Worm (Caenorhabditis elegans) whole organism, early embryonic: Measurements from ENCODE around the gene nhr-119.

Experiments used
- B0310.2 ChIP-seq: sonication (generic microtip); optimal IDR thresholded peaks from 2 replicates; lab custom pipeline; 2016; ENCODE audit warnings: mild to moderate bottlenecking, missing genetic modification characterization, missing compliant biosample characterization
- F13C5.2 ChIP-seq: sonication (generic microtip); optimal IDR thresholded peaks from 2 replicates; lab custom pipeline; 2017; ENCODE audit warnings: mild to moderate bottlenecking, missing genetic modification characterization, inconsistent platforms, missing compliant biosample characterization
- aly-1 ChIP-seq: sonication (generic microtip); optimal IDR thresholded peaks from 2 replicates; lab custom pipeline; 2016; ENCODE audit warnings: missing genetic modification characterization, missing compliant biosample characterization
- ama-1 ChIP-seq: fragments of 150-350 bp; optimal IDR thresholded peaks from 2 replicates; lab custom pipeline; 2014
- ceh-13 ChIP-seq: fragments of 200-800 bp; sonication (Bioruptor generic); optimal IDR thresholded peaks from 2 replicates; lab custom pipeline; 2018; ENCODE audit warnings: mild to moderate bottlenecking, missing genetic modification characterization, missing compliant biosample characterization
- ceh-36 ChIP-seq: sonication (generic microtip); optimal IDR thresholded peaks from 2 replicates; lab custom pipeline; 2016; ENCODE audit warnings: missing genetic modification characterization, inconsistent platforms, missing compliant biosample characterization
- ets-7 ChIP-seq: sonication (generic microtip); optimal IDR thresholded peaks from 2 replicates; lab custom pipeline; 2016; ENCODE audit warnings: missing genotype, missing genetic modification characterization, missing compliant biosample characterization
- flt-1 ChIP-seq: fragments of 200-800 bp; sonication (Bioruptor generic); IDR thresholded peaks from 2 replicates; pipeline ENCODE4 v1.3.6; 2022; ENCODE audit warnings: missing genetic modification characterization, missing compliant biosample characterization
- hmbx-1 ChIP-seq: sonication (generic microtip); optimal IDR thresholded peaks from 2 replicates; lab custom pipeline; 2016; ENCODE audit warnings: mild to moderate bottlenecking, missing genetic modification characterization, missing compliant biosample characterization
- hmg-4 ChIP-seq: fragments of 200-800 bp; sonication (Bioruptor generic); optimal IDR thresholded peaks from 2 replicates; lab custom pipeline; 2018; ENCODE audit warnings: mild to moderate bottlenecking, missing genetic modification characterization, missing compliant biosample characterization
- hnd-1 ChIP-seq: sonication (generic microtip); optimal IDR thresholded peaks from 2 replicates; lab custom pipeline; 2016; ENCODE audit warnings: missing genetic modification characterization, missing compliant biosample characterization
- pes-1 ChIP-seq: fragments of 200-800 bp; sonication (Bioruptor generic); IDR thresholded peaks from 2 replicates; pipeline ENCODE4 v1.3.6; 2022; ENCODE audit warnings: missing genetic modification reagents, missing genetic modification characterization, missing compliant biosample characterization
- scrt-1 ChIP-seq: fragments of 200-800 bp; sonication (Bioruptor generic); IDR thresholded peaks from 2 replicates; pipeline ENCODE4 v1.3.6; 2022; ENCODE audit warnings: missing genetic modification characterization, missing compliant biosample characterization
- sea-1 ChIP-seq: fragments of 200-800 bp; sonication (Bioruptor generic); conservative IDR thresholded peaks from 2 replicates; pipeline ENCODE4 v1.3.6; 2022; ENCODE audit warnings: missing genetic modification characterization, missing compliant biosample characterization
- tbx-11 ChIP-seq: fragments of 200-800 bp; sonication (Bioruptor generic); IDR thresholded peaks from 2 replicates; pipeline ENCODE4 v1.3.6; 2022; ENCODE audit warnings: missing genetic modification characterization, missing compliant biosample characterization
- tbx-37 ChIP-seq: fragments of 200-800 bp; sonication (Bioruptor generic); conservative IDR thresholded peaks from 2 replicates; pipeline ENCODE4 v1.3.6; 2022; ENCODE audit warnings: missing genetic modification reagents, missing genetic modification characterization, missing compliant biosample characterization
- tra-4 ChIP-seq: sonication (generic microtip); optimal IDR thresholded peaks from 2 replicates; lab custom pipeline; 2017; ENCODE audit warnings: missing genetic modification characterization, missing compliant biosample characterization

The nhr-119 gene

ce11 chrII:2832539-2832938, 32.1 kb upstream of the nhr-119 start:
- TF ChIP-seq pes-1 (GFP tag; lab: Robert Waterston, UW) (no peak), ama-1 (no peak), tbx-11 (no peak), hmg-4 (GFP tag; lab: Kevin White, UChicago) (peak; percentile 9)

DNA sequence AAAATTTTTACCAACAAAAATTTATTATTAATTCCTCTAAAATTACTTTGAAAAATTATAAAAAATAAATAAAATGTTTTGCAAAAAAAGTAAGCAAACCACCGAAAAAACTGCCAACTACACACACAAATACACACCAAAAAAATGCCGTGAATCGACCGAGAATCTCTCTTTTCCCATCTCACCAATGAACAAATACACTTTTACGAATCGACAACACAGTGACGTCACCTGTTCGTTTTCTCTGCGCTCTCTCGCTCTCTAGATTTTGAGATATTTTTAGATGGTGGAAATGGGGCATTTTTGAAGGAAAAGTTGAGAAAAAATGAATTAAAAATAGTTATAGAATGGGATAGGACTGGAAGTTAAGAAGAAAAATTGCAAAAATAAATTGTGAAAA, 31.7 kb upstream of the nhr-119 start:
- TF ChIP-seq F13C5.2 (tag; lab: Kevin White, UChicago) (no peak), ama-1 (no peak), tbx-37 (GFP tag; lab: Robert Waterston, UW) (no peak), tra-4 (no peak), tbx-11 (no peak), pes-1 (GFP tag; lab: Robert Waterston, UW) (no peak), B0310.2 (no peak), hmg-4 (GFP tag; lab: Kevin White, UChicago) (no peak), flt-1 (GFP tag; lab: Robert Waterston, UW) (no peak), hnd-1 (tag; lab: Kevin White, UChicago) (no peak), sea-1 (no peak), ceh-36 (tag; lab: Kevin White, UChicago) (no peak), ceh-13 (GFP tag; lab: Kevin White, UChicago) (no peak), aly-1 (tag; lab: Kevin White, UChicago) (no peak), scrt-1 (GFP tag; lab: Robert Waterston, UW) (no peak), ets-7 (no peak), hmbx-1 (no peak)

DNA sequence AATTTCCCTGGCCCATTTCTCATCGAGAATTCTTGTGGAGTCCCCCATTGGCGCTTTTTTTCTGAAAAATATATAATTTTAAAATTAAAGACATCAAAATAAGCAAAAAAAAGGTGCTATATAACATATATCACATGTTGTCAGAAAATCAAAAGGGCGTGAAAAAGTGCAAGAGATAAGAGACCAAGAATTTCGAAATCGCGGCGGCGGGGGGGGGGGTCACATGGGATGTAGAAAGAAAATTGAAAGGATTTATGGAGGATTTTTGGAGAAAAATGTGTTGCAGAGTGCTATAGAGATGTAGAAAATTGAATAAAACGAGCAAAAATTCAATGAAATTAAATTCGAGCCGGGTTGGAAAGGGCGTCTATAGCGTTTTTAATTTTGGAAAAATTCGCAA, 30.8 kb upstream of the nhr-119 start, which contains the start of gene K12H6.6:
Gene K12H6.6, minus strand, starts transcription at position 61 of the 400 bp plus-strand sequence.
- TF ChIP-seq ceh-13 (GFP tag; lab: Kevin White, UChicago): no peak
- no peak for TF ChIP-seq B0310.2
- no peak for TF ChIP-seq ets-7
- TF ChIP-seq tra-4: no peak
- no peak for TF ChIP-seq tbx-37 (GFP tag; lab: Robert Waterston, UW)
- no peak for TF ChIP-seq sea-1
- no peak for TF ChIP-seq flt-1 (GFP tag; lab: Robert Waterston, UW)
- TF ChIP-seq hnd-1 (tag; lab: Kevin White, UChicago): no peak

DNA sequence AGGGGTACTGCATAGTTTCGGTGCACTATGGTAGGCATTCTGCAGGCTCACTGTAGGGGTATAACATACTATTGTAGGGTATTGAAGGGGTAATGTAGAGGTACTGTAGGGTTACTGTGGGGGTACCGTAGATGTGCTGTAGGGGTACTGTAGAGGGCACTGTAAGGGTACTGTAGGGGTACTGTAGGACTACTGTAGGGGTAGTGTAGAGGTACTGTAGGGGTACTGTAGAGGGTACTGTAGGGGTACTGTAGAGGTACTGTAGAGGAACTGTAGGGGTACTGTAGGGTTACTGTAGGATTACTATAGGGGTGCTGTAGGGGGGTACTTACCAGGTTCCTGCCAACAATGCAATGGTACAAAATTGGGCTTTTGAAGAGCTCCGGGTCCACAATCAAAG, 29.7 kb upstream of the nhr-119 start:
- TF ChIP-seq aly-1 (tag; lab: Kevin White, UChicago) (no peak), ceh-36 (tag; lab: Kevin White, UChicago) (no peak), F13C5.2 (tag; lab: Kevin White, UChicago) (no peak), tbx-11 (no peak), flt-1 (GFP tag; lab: Robert Waterston, UW) (no peak), ama-1 (no peak), tbx-37 (GFP tag; lab: Robert Waterston, UW) (no peak), hmg-4 (GFP tag; lab: Kevin White, UChicago) (no peak), sea-1 (no peak), hnd-1 (tag; lab: Kevin White, UChicago) (no peak), ets-7 (no peak), B0310.2 (no peak), scrt-1 (GFP tag; lab: Robert Waterston, UW) (no peak), pes-1 (GFP tag; lab: Robert Waterston, UW) (no peak), hmbx-1 (no peak), ceh-13 (GFP tag; lab: Kevin White, UChicago) (no peak)

DNA sequence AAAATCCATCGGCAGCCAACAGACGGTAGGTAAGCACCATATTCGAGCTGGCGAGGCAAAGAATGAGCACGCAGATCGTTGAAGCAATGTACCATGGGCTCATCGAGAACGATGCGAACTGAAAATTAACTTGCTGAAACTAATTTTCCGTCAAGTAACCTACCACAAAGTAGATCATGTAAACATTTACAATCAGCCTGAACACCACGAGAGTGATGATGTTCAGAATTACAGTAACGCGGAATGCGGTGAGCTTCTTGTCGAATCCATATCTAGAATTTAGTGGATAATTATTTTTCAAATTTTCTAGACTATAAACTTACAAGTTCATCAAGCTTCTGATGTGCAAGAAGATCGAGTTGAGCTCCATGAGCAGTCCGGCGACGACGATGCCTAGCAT, 29.1 kb upstream of the nhr-119 start:
- TF ChIP-seq sea-1 (no peak), tbx-11 (no peak), ets-7 (no peak), ceh-13 (GFP tag; lab: Kevin White, UChicago) (no peak), flt-1 (GFP tag; lab: Robert Waterston, UW) (no peak), F13C5.2 (tag; lab: Kevin White, UChicago) (no peak), tra-4 (no peak), B0310.2 (no peak), ceh-36 (tag; lab: Kevin White, UChicago) (no peak), hmg-4 (GFP tag; lab: Kevin White, UChicago) (no peak)

ce11 chrII:2827859-2828403, 27.5 kb upstream of the nhr-119 start, which contains the start of gene K12H6.8:
Gene K12H6.8, plus strand, starts transcription at chrII:2827896.
- TF ChIP-seq B0310.2: no peak
- TF ChIP-seq ama-1: peak; percentile 73

ce11 chrII:2826073-2826472, 25.7 kb upstream of the nhr-119 start, which contains the start of gene K12H6.5:
Gene K12H6.5, minus strand, starts transcription at chrII:2826173.
- no peak for TF ChIP-seq ets-7
- TF ChIP-seq flt-1 (GFP tag; lab: Robert Waterston, UW): no peak
- TF ChIP-seq hmg-4 (GFP tag; lab: Kevin White, UChicago): no peak
- no peak for TF ChIP-seq pes-1 (GFP tag; lab: Robert Waterston, UW)
- TF ChIP-seq ceh-36 (tag; lab: Kevin White, UChicago): no peak
- no peak for TF ChIP-seq sea-1
- no peak for TF ChIP-seq hnd-1 (tag; lab: Kevin White, UChicago)

- TF ChIP-seq tbx-37 (GFP tag; lab: Robert Waterston, UW) (no peak), hmg-4 (GFP tag; lab: Kevin White, UChicago) (no peak), sea-1 (no peak), ets-7 (no peak), scrt-1 (GFP tag; lab: Robert Waterston, UW) (no peak), F13C5.2 (tag; lab: Kevin White, UChicago) (no peak), tra-4 (no peak), hnd-1 (tag; lab: Kevin White, UChicago) (no peak), hmbx-1 (no peak), aly-1 (tag; lab: Kevin White, UChicago) (no peak), tbx-11 (no peak), flt-1 (GFP tag; lab: Robert Waterston, UW) (no peak), ceh-36 (tag; lab: Kevin White, UChicago) (no peak)
These were observed 23.8 kb upstream of the nhr-119 start, which contains the start of the genes K12H6.4 and K12H6.9 for ce11 chrII:2824169-2824568. Gene K12H6.4, minus strand, starts transcription at chrII:2824269. Gene K12H6.9, plus strand, starts transcription at chrII:2824404.
